Worm (Caenorhabditis elegans): Measurements from ENCODE around the gene srlf-24.

srlf-24 gene

ce11 chrIV:11149454-11150163, 44.0 kb upstream of the srlf-24 start, which contains the start of the genes F01G4.6 and pfd-1 (continued):
- TF ChIP-seq nhr-28 (tag; optimal IDR thresholded peaks at IDR 0.05): peak; percentile 87
- TF ChIP-seq hlh-30 (tag; optimal IDR thresholded peaks at IDR 0.05; ENCODE audit: insufficient read depth): peak; percentile 89
- TF ChIP-seq lin-13 (GFP tag; optimal IDR thresholded peaks at IDR 0.05): peak; percentile 85
- TF ChIP-seq saeg-2 (GFP tag; IDR thresholded peaks at IDR 0.05): no peak; the same call in 1 of the 2 replicates
- TF ChIP-seq cey-2 (tag; optimal IDR thresholded peaks at IDR 0.05; ENCODE audit: borderline replicate concordance, insufficient read depth): no peak
- peak; percentile 90 for TF ChIP-seq dmd-6 (GFP tag; IDR thresholded peaks at IDR 0.05)
- TF ChIP-seq tag-97 (GFP tag; IDR thresholded peaks at IDR 0.05): no peak
- 0 out of 2 replicates have a peak, but pooled peaks have one; percentile 11 for TF ChIP-seq nhr-42 (GFP tag; IDR thresholded peaks at IDR 0.05)
- peak; percentile 92 for TF ChIP-seq nhr-6 (tag; optimal IDR thresholded peaks at IDR 0.05)
- TF ChIP-seq ceh-20 (GFP tag; IDR thresholded peaks at IDR 0.05): peak; percentile 89
- peak; percentile 67 for TF ChIP-seq fkh-10 (GFP tag; optimal IDR thresholded peaks at IDR 0.05)
- TF ChIP-seq ZK546.5 (tag; optimal IDR thresholded peaks at IDR 0.05): peak; percentile 99
- no peak for TF ChIP-seq skn-1 (tag; optimal IDR thresholded peaks at IDR 0.05)
- no peak for TF ChIP-seq daf-19 (GFP tag; conservative IDR thresholded peaks at IDR 0.05)
- TF ChIP-seq Y48G9A.11 (GFP tag; IDR thresholded peaks at IDR 0.05): no peak
- no peak for TF ChIP-seq unc-39 (tag; optimal IDR thresholded peaks at IDR 0.05)
- TF ChIP-seq pha-4 (GFP tag; IDR thresholded peaks at IDR 0.05): peak; percentile 85
- peak; percentile 74 for TF ChIP-seq pha-4 (tag; optimal IDR thresholded peaks at IDR 0.05)
- peak; percentile 99 for TF ChIP-seq dve-1 (tag; optimal IDR thresholded peaks at IDR 0.05; ENCODE audit: insufficient read depth)
- TF ChIP-seq dmd-9 (GFP tag; IDR thresholded peaks at IDR 0.05): no peak
- no peak for TF ChIP-seq ztf-7 (tag; optimal IDR thresholded peaks at IDR 0.05)
- TF ChIP-seq gei-8 (GFP tag; optimal IDR thresholded peaks at IDR 0.05): peak; percentile 45
- peak; percentile 84 for TF ChIP-seq zag-1 (tag; optimal IDR thresholded peaks at IDR 0.05)
- no peak for TF ChIP-seq snpc-4 (tag; optimal IDR thresholded peaks at IDR 0.05)
- TF ChIP-seq egl-27 (tag; optimal IDR thresholded peaks at IDR 0.05): no peak
- no peak for TF ChIP-seq attf-4 (tag; optimal IDR thresholded peaks at IDR 0.05)
- TF ChIP-seq set-16 (GFP tag; IDR thresholded peaks at IDR 0.05): peak; percentile 18; the same call in 1 of the 2 replicates
- peak; percentile 55; the same call in 1 of the 2 replicates for TF ChIP-seq vab-7 (GFP tag; IDR thresholded peaks at IDR 0.05)
- peak in 1 of 2 experiments; percentile 61 for TF ChIP-seq daf-16 (GFP tag; optimal IDR thresholded peaks at IDR 0.05)
- TF ChIP-seq daf-16 (tag; optimal IDR thresholded peaks at IDR 0.05): peak; percentile 70
- TF ChIP-seq F37D6.2 (tag; optimal IDR thresholded peaks at IDR 0.05): peak; percentile 79
- no peak for TF ChIP-seq lir-3 (tag; optimal IDR thresholded peaks at IDR 0.05)
- peak; percentile 93 for TF ChIP-seq aha-1 (tag)
- peak; percentile 49; the same call in 1 of the 2 replicates for TF ChIP-seq mdt-29 (GFP tag; IDR thresholded peaks at IDR 0.05)
- TF ChIP-seq lim-7 (GFP tag; IDR thresholded peaks at IDR 0.05): no peak
- peak; percentile 93 for TF ChIP-seq mes-2 (tag; optimal IDR thresholded peaks at IDR 0.05; ENCODE audit: poor library complexity, severe bottlenecking)
- no peak for TF ChIP-seq snpc-1.2 (GFP tag; IDR thresholded peaks at IDR 0.05)
- TF ChIP-seq ZK337.2 (GFP tag; IDR thresholded peaks at IDR 0.05): no peak
- TF ChIP-seq duxl-1 (tag; optimal IDR thresholded peaks at IDR 0.05; ENCODE audit: poor library complexity): peak; percentile 76
- TF ChIP-seq spr-3 (GFP tag; optimal IDR thresholded peaks at IDR 0.05): no peak
- TF ChIP-seq nhr-77 (tag; optimal IDR thresholded peaks at IDR 0.05): peak; percentile 94
- TF ChIP-seq ceh-62 (tag; optimal IDR thresholded peaks at IDR 0.05): no peak
- peak; percentile 24 for TF ChIP-seq ces-1 (GFP tag; optimal IDR thresholded peaks at IDR 0.05)
- peak; percentile 24 for TF ChIP-seq unc-130 (GFP tag; optimal IDR thresholded peaks at IDR 0.05)
- no peak for TF ChIP-seq lin-39 (tag; optimal IDR thresholded peaks at IDR 0.05)
- TF ChIP-seq Y5F2A.4 (GFP tag; optimal IDR thresholded peaks at IDR 0.05): no peak
- no peak for TF ChIP-seq nhr-237 (tag; optimal IDR thresholded peaks at IDR 0.05)
- TF ChIP-seq nhr-41 (GFP tag; IDR thresholded peaks at IDR 0.05): no peak
- TF ChIP-seq madf-5 (GFP tag; IDR thresholded peaks at IDR 0.05): no peak
- TF ChIP-seq fos-1 (tag; optimal IDR thresholded peaks at IDR 0.05): no peak
- TF ChIP-seq F44E2.7 (GFP tag; IDR thresholded peaks at IDR 0.05): no peak
